Fruit fly (Drosophila melanogaster) whole organism, embryonic: ENCODE results near the gene SMC5.

Experiments
- Blimp-1 ChIP-seq: fragments of 200-800 bp; sonication (Bioruptor generic); optimal IDR thresholded peaks from 3 replicates; lab custom pipeline; 2018; ENCODE audit warnings: missing biosample characterization, missing genetic modification characterization, mild to moderate bottlenecking, moderate library complexity, missing genetic modification reagents
- CG10321 ChIP-seq: fragments of 200-800 bp; sonication (Bioruptor generic); IDR thresholded peaks from 2 replicates; pipeline ENCODE4 v1.3.6; 2022; ENCODE audit warnings: missing biosample characterization, missing genetic modification characterization
- CG11247 ChIP-seq: fragments of 200-800 bp; sonication (Bioruptor generic); IDR thresholded peaks from 2 replicates; pipeline ENCODE4 v1.3.6; 2022; ENCODE audit warnings: missing biosample characterization, missing genetic modification characterization
- CG12744 ChIP-seq: fragments of 200-800 bp; sonication (Bioruptor generic); optimal IDR thresholded peaks from 2 replicates; lab custom pipeline; 2016; ENCODE audit warnings: missing biosample characterization, missing genetic modification characterization
- CG31224 ChIP-seq: fragments of 200-800 bp; sonication (Bioruptor generic); IDR thresholded peaks from 2 replicates; pipeline ENCODE4 v1.3.6; 2022; ENCODE audit warnings: missing biosample characterization, missing genetic modification characterization
- CG34224 ChIP-seq: fragments of 200-800 bp; sonication (Bioruptor generic); IDR thresholded peaks from 3 replicates; pipeline ENCODE4 v1.3.6; 2022; ENCODE audit warnings: missing biosample characterization, missing genetic modification characterization; ENCODE audit not compliant: partially characterized antibody
- CG34422 ChIP-seq: fragments of 200-800 bp; sonication (Bioruptor generic); IDR thresholded peaks from 3 replicates; pipeline ENCODE4 v1.3.6; 2022; ENCODE audit warnings: missing biosample characterization, missing genetic modification characterization
- CG6791 ChIP-seq: fragments of 200-800 bp; sonication (Bioruptor generic); IDR thresholded peaks from 3 replicates; pipeline ENCODE4 v1.3.6; 2022; ENCODE audit warnings: missing biosample characterization, missing genetic modification characterization; ENCODE audit not compliant: partially characterized antibody
- CG7745 ChIP-seq: fragments of 200-800 bp; sonication (Bioruptor generic); optimal IDR thresholded peaks from 2 replicates; lab custom pipeline; 2018; ENCODE audit warnings: missing biosample characterization, mild to moderate bottlenecking, missing genetic modification characterization, moderate library complexity
- CG7963 ChIP-seq: fragments of 200-800 bp; sonication (Bioruptor generic); IDR thresholded peaks from 3 replicates; pipeline ENCODE4 v1.3.6; 2022; ENCODE audit warnings: missing biosample characterization, missing genetic modification characterization; ENCODE audit not compliant: partially characterized antibody
- CG8359 ChIP-seq: fragments of 200-800 bp; sonication (Bioruptor generic); optimal IDR thresholded peaks from 2 replicates; lab custom pipeline; 2017; ENCODE audit warnings: missing biosample characterization, mild to moderate bottlenecking, missing genetic modification characterization, borderline replicate concordance
- Deaf1 ChIP-seq: fragments of 200-800 bp; optimal IDR thresholded peaks from 3 replicates; lab custom pipeline; 2019; ENCODE audit warnings: missing biosample characterization, mild to moderate bottlenecking, missing genetic modification characterization, moderate library complexity
- E2f2 ChIP-seq: fragments of 200-800 bp; sonication (Bioruptor generic); IDR thresholded peaks from 2 replicates; pipeline ENCODE4 v1.3.6; 2022; ENCODE audit warnings: missing biosample characterization, missing genetic modification characterization
- Ets65A ChIP-seq: fragments of 200-800 bp; sonication (Bioruptor generic); peaks from one replicate; lab custom pipeline; 2016; ENCODE audit warnings: missing biosample characterization, missing genetic modification characterization
- HLHmδ ChIP-seq: fragments of 200-800 bp; sonication (Bioruptor generic); optimal IDR thresholded peaks from 2 replicates; lab custom pipeline; 2018; ENCODE audit warnings: missing biosample characterization, mild to moderate bottlenecking, missing genetic modification characterization, moderate library complexity
- Hmr ChIP-seq: fragments of 200-800 bp; sonication (Bioruptor generic); optimal IDR thresholded peaks from 3 replicates; lab custom pipeline; 2017; ENCODE audit warnings: mild to moderate bottlenecking, missing biosample characterization, missing genetic modification reagents, missing genetic modification characterization
- Jarid2 ChIP-seq: fragments of 200-800 bp; sonication (Bioruptor generic); optimal IDR thresholded peaks from 3 replicates; lab custom pipeline; 2017; ENCODE audit warnings: mild to moderate bottlenecking, missing biosample characterization, missing genetic modification reagents, missing genetic modification characterization
- Lpt ChIP-seq: fragments of >200 bp; optimal IDR thresholded peaks from 2 replicates; lab custom pipeline; 2018; ENCODE audit warnings: missing biosample characterization, missing genetic modification characterization
- Mad ChIP-seq: fragments of 200-800 bp; sonication (Bioruptor generic); optimal IDR thresholded peaks from 2 replicates; lab custom pipeline; 2016; ENCODE audit warnings: missing biosample characterization, missing genetic modification characterization
- Nf-YB ChIP-seq: fragments of 200-800 bp; sonication (Bioruptor generic); optimal IDR thresholded peaks from 3 replicates; lab custom pipeline; 2019; ENCODE audit warnings: missing biosample characterization, mild to moderate bottlenecking, missing genetic modification characterization, moderate library complexity
- Nf-YC ChIP-seq: fragments of 200-800 bp; optimal IDR thresholded peaks from 3 replicates; lab custom pipeline; 2019; ENCODE audit warnings: missing biosample characterization, mild to moderate bottlenecking, missing genetic modification characterization, moderate library complexity
- Oli ChIP-seq: fragments of 200-800 bp; sonication (Bioruptor generic); optimal IDR thresholded peaks from 2 replicates; lab custom pipeline; 2018; ENCODE audit warnings: missing biosample characterization, mild to moderate bottlenecking, missing genetic modification characterization, moderate library complexity
- Rfx ChIP-seq: fragments of 200-800 bp; sonication (Bioruptor generic); IDR thresholded peaks from 2 replicates; pipeline ENCODE4 v1.3.6; 2022; ENCODE audit warnings: missing biosample characterization, missing genetic modification characterization
- Rx ChIP-seq: fragments of 200-800 bp; sonication (Bioruptor generic); IDR thresholded peaks from 2 replicates; pipeline ENCODE4 v1.3.6; 2022; ENCODE audit warnings: missing biosample characterization, missing genetic modification characterization
- Taf1 ChIP-seq: fragments of 200-800 bp; sonication (Bioruptor generic); IDR thresholded peaks from 2 replicates; pipeline ENCODE4 v1.3.6; 2022; ENCODE audit warnings: missing biosample characterization, missing genetic modification characterization
- YL-1 ChIP-seq: fragments of 200-800 bp; sonication (Bioruptor generic); optimal IDR thresholded peaks from 3 replicates; lab custom pipeline; 2017; ENCODE audit warnings: missing biosample characterization, mild to moderate bottlenecking, missing genetic modification characterization
- dysf ChIP-seq: fragments of 200-800 bp; sonication (Bioruptor generic); IDR thresholded peaks from 3 replicates; pipeline ENCODE4 v1.3.6; 2022; ENCODE audit warnings: missing biosample characterization, missing genetic modification characterization
- hb ChIP-seq: fragments of 200-800 bp; sonication (Bioruptor generic); IDR thresholded peaks from 3 replicates; pipeline ENCODE4 v1.3.6; 2022; ENCODE audit warnings: missing biosample characterization, missing genetic modification characterization; ENCODE audit not compliant: partially characterized antibody
- knrl ChIP-seq: fragments of 200-800 bp; sonication (Bioruptor generic); IDR thresholded peaks from 3 replicates; pipeline ENCODE4 v1.3.6; 2022; ENCODE audit warnings: missing biosample characterization, missing genetic modification characterization; ENCODE audit not compliant: partially characterized antibody
- nom ChIP-seq: fragments of 200-800 bp; sonication (Bioruptor generic); optimal IDR thresholded peaks from 2 replicates; lab custom pipeline; 2017; ENCODE audit warnings: missing biosample characterization, missing genetic modification characterization, mild to moderate bottlenecking, moderate library complexity, missing genetic modification reagents
- prd ChIP-seq, 3 experiments: fragments of >200 bp in 2 of 3; fragments of 200-800 bp in 1 of 3; sonication (Bioruptor generic) in 1 of 3; optimal IDR thresholded peaks in 2 of 3; IDR thresholded peaks in 1 of 3; 2 replicates in 2 of 3; 3 replicates in 1 of 3; pipeline versions ENCODE4 v1.3.6 to Lab custom; 2017 to 2022; ENCODE audit warnings: missing biosample characterization in 1 of 3, missing genetic modification characterization in 1 of 3
- pros ChIP-seq: fragments of 200-800 bp; sonication (Bioruptor generic); optimal IDR thresholded peaks from 3 replicates; lab custom pipeline; 2019; ENCODE audit warnings: missing biosample characterization, mild to moderate bottlenecking, missing genetic modification characterization, moderate library complexity
- ranshi ChIP-seq: fragments of 200-800 bp; sonication (Bioruptor generic); IDR thresholded peaks from 2 replicates; pipeline ENCODE4 v1.3.6; 2022; ENCODE audit warnings: missing biosample characterization, missing genetic modification characterization
- row ChIP-seq: fragments of 200-800 bp; sonication (Bioruptor generic); IDR thresholded peaks from 3 replicates; pipeline ENCODE4 v1.3.6; 2022; ENCODE audit warnings: missing biosample characterization, missing genetic modification characterization
- sc ChIP-seq, 3 experiments: fragments of >200 bp in 2 of 3; fragments of 200-800 bp in 1 of 3; sonication (Bioruptor generic) in 1 of 3; optimal IDR thresholded peaks; 2 replicates in 2 of 3; 3 replicates in 1 of 3; lab custom pipeline; 2017; ENCODE audit warnings: mild to moderate bottlenecking in 1 of 3, missing biosample characterization in 1 of 3, missing genetic modification characterization in 1 of 3, missing genetic modification reagents in 1 of 3
- sens ChIP-seq: fragments of 200-800 bp; sonication (Bioruptor generic); peaks from one replicate; lab custom pipeline; 2016; ENCODE audit warnings: missing biosample characterization, missing genetic modification characterization
- so ChIP-seq: fragments of 200-800 bp; sonication (Bioruptor generic); IDR thresholded peaks from 3 replicates; pipeline ENCODE4 v1.3.6; 2022; ENCODE audit warnings: missing biosample characterization, missing genetic modification characterization
- sob ChIP-seq: fragments of 200-800 bp; sonication (Bioruptor generic); IDR thresholded peaks from 2 replicates; pipeline ENCODE4 v1.3.6; 2022; ENCODE audit warnings: missing biosample characterization, missing genetic modification characterization
- tna ChIP-seq: fragments of 200-800 bp; sonication (Bioruptor generic); IDR thresholded peaks from 2 replicates; pipeline ENCODE4 v1.3.6; 2022; ENCODE audit warnings: missing biosample characterization, missing genetic modification characterization; ENCODE audit not compliant: partially characterized antibody
- unc-4 ChIP-seq: fragments of 200-800 bp; sonication (Bioruptor generic); IDR thresholded peaks from 2 replicates; pipeline ENCODE4 v1.3.6; 2022; ENCODE audit warnings: missing biosample characterization, missing genetic modification characterization; ENCODE audit not compliant: partially characterized antibody
- vnd ChIP-seq: fragments of 200-800 bp; sonication (Bioruptor generic); IDR thresholded peaks from 3 replicates; pipeline ENCODE4 v1.3.6; 2022; ENCODE audit warnings: missing biosample characterization, missing genetic modification characterization; ENCODE audit not compliant: partially characterized antibody
- zen2 ChIP-seq: fragments of 200-800 bp; sonication (Bioruptor generic); IDR thresholded peaks from 3 replicates; pipeline ENCODE4 v1.3.6; 2022; ENCODE audit warnings: missing biosample characterization, missing genetic modification characterization; ENCODE audit not compliant: partially characterized antibody
- zf30C ChIP-seq: fragments of 200-800 bp; sonication (Bioruptor generic); optimal IDR thresholded peaks from 3 replicates; lab custom pipeline; 2018; ENCODE audit warnings: missing biosample characterization, mild to moderate bottlenecking, missing genetic modification characterization

Gene SMC5

dm6 chr3L:21586528-21586927 lies 17.6 kb downstream of the SMC5 start, which contains the start of gene TfAP-2:
Gene TfAP-2, plus strand, starts transcription at chr3L:21586828.
- TF ChIP-seq YL-1 (no peak), vnd (0 out of 3 replicates have a peak, but pooled peaks have one; percentile 20)

DNA sequence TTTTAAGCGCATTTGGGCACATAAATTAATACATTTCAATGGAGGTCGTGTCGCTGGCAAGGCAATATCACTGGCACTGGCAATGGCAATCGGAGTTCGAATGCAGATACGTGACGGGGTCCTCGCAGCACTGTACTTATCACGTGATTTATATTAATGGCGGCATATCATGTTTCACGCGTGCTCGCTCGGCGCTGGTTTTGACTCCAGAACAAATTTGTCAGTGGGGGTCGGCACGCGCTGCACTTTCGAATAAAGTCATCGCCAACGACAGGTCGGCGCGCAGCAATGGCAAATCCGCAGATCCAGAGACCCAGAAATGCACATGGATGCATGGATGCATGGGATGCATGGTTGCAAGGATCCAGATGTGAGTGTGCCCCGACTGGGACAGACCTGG lies 22.3 kb downstream of the SMC5 start:
- no peak for TF ChIP-seq Rfx (GFP tag; lab: Robert Waterston, UW)
- no peak for TF ChIP-seq CG34422 (GFP tag; lab: Robert Waterston, UW)
- TF ChIP-seq ranshi, result no peak
- TF ChIP-seq CG31224 (GFP tag; lab: Robert Waterston, UW), result no peak
- TF ChIP-seq CG7963 (GFP tag; lab: Robert Waterston, UW), result 0 out of 3 replicates have a peak, but pooled peaks have one; percentile 49
- peak; percentile 8 for TF ChIP-seq HLHmδ (GFP tag; lab: Kevin White, UChicago)
- no peak for TF ChIP-seq so (GFP tag; lab: Robert Waterston, UW)
- no peak for TF ChIP-seq sob (GFP tag; lab: Robert Waterston, UW)

DNA sequence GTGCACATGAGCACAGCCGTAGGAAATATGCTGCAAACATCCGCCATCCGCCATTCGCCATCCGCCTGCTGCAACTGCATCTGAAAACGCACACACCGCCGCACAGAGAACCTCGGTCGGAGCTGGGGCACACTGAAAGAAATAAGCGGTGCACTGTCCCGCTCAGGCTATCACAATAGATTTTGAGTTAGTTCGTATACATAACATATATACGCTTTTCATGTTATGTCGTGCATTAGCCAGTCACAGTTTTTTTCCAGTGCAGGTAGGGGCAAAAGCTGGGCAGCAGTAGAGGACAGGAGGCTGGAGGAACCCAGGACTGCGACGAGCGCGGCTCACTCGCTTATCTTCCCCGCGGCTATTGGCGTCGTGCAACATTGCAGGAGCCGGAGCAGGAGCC lies 25.4 kb downstream of the SMC5 start:
- TF ChIP-seq sens (GFP tag; lab: Kevin White, UChicago), result peak; percentile 74
- TF ChIP-seq CG34422 (GFP tag; lab: Robert Waterston, UW), result 0 out of 3 replicates have a peak, but pooled peaks have one; percentile 31
- no peak for TF ChIP-seq CG12744
- no peak for TF ChIP-seq unc-4
- TF ChIP-seq Hmr (GFP tag; lab: Kevin White, UChicago), result no peak
- no peak for TF ChIP-seq sc (optimal IDR thresholded peaks at IDR 0.05; lab: Kevin White, UChicago)
- TF ChIP-seq sc (GFP tag; optimal IDR thresholded peaks at IDR 0.05; lab: Kevin White, UChicago), result no peak
- no peak for TF ChIP-seq prd (optimal IDR thresholded peaks at IDR 0.05; lab: Kevin White, UChicago)
- peak; percentile 44; the same call in 1 of the 3 replicates for TF ChIP-seq prd (GFP tag; IDR thresholded peaks at IDR 0.05; lab: Robert Waterston, UW)
- no peak for TF ChIP-seq Taf1 (GFP tag; lab: Robert Waterston, UW)
- no peak for TF ChIP-seq tna (GFP tag; lab: Robert Waterston, UW)
- TF ChIP-seq zf30C (GFP tag; lab: Kevin White, UChicago), result peak; percentile 9
- 0 out of 2 replicates have a peak, but pooled peaks have one; percentile 32 for TF ChIP-seq CG11247
- TF ChIP-seq knrl (GFP tag; lab: Robert Waterston, UW), result 0 out of 3 replicates have a peak, but pooled peaks have one; percentile 18
- peak; percentile 72 for TF ChIP-seq Ets65A
- TF ChIP-seq, all 482 proteins: peak for 7

DNA sequence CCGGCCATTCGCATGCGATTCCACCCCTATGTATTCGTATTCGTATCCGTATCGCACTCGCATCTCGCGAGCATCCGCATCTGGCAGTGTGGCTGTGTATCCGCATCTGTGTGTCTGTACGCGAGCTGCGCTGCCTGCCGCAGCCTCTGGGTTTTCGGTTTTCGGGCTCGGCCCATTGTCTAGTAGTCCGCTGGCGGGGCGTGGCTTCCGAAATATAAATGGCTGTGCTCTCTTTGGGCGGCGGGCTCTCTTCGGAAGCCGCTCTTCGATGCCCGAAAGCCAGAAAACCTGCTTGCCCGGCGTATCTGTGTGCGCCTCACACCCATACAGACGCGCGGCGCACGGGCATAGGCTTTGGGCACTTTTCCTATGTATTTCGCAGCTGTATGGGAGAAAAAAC lies 29.4 kb downstream of the SMC5 start:
- TF ChIP-seq Nf-YB (GFP tag; lab: Kevin White, UChicago) (peak; percentile 96), Blimp-1 (GFP tag; lab: Kevin White, UChicago) (no peak), Deaf1 (peak; percentile 92), pros (GFP tag; lab: Kevin White, UChicago) (peak; percentile 9), Rx (GFP tag; lab: Robert Waterston, UW) (no peak), zen2 (GFP tag; lab: Robert Waterston, UW) (peak; percentile 38; the same call in 2 of the 3 replicates), CG7745 (tag; lab: Kevin White, UChicago) (no peak), Lpt (GFP tag; lab: Kevin White, UChicago) (no peak), CG34224 (GFP tag; lab: Robert Waterston, UW) (peak; percentile 55; the same call in 1 of the 3 replicates), Nf-YC (peak; percentile 97), E2f2 (GFP tag; lab: Robert Waterston, UW) (no peak), Jarid2 (GFP tag; lab: Kevin White, UChicago) (peak; percentile 38), dysf (GFP tag; lab: Robert Waterston, UW) (no peak), row (0 out of 3 replicates have a peak, but pooled peaks have one; percentile 15), Oli (no peak), CG10321 (GFP tag; lab: Robert Waterston, UW) (0 out of 2 replicates have a peak, but pooled peaks have one; percentile 21), hb (GFP tag; lab: Robert Waterston, UW) (no peak), zf30C (GFP tag; lab: Kevin White, UChicago) (no peak), CG8359 (GFP tag; lab: Kevin White, UChicago) (no peak), CG6791 (GFP tag; lab: Robert Waterston, UW) (0 out of 3 replicates have a peak, but pooled peaks have one; percentile 30), Mad (no peak), nom (GFP tag; lab: Kevin White, UChicago) (peak; percentile 4), unc-4 (peak; percentile 28; the same call in 1 of the 2 replicates)
